Fruit fly (Drosophila melanogaster): ENCODE results near the gene Jon25Biii.

Gene Jon25Biii

dm6 chr2L:4981278-4981966 lies 30.9 kb upstream of the Jon25Biii start, which contains the start of the genes CG8892 and CG34126 (continued):
- TF ChIP-seq crol (GFP tag; IDR thresholded peaks at IDR 0.05) (no peak), CG8359 (GFP tag; optimal IDR thresholded peaks at IDR 0.05; ENCODE audit: borderline replicate concordance) (peak; percentile 87), CG8089 (GFP tag; optimal IDR thresholded peaks at IDR 0.05) (peak; percentile 95), Mad (GFP tag; optimal IDR thresholded peaks at IDR 0.05) (peak; percentile 97), CG2202 (tag; optimal IDR thresholded peaks at IDR 0.05) (peak; percentile 91), CG7357 (GFP tag; IDR thresholded peaks at IDR 0.05) (peak; percentile 92), zen (tag; optimal IDR thresholded peaks at IDR 0.05) (peak; percentile 96), nerfin-1 (tag; optimal IDR thresholded peaks at IDR 0.05) (peak; percentile 97), insv (GFP tag; optimal IDR thresholded peaks at IDR 0.05) (peak in 1 of 2 experiments; percentile 91), cwo (GFP tag; optimal IDR thresholded peaks at IDR 0.05) (peak; percentile 94), CG31224 (GFP tag; IDR thresholded peaks at IDR 0.05) (peak; percentile 92), unpg (GFP tag; optimal IDR thresholded peaks at IDR 0.05) (peak; percentile 94), CG3065 (GFP tag; optimal IDR thresholded peaks at IDR 0.05) (peak; percentile 96), pros (GFP tag; optimal IDR thresholded peaks at IDR 0.05) (peak; percentile 51), CrebB (tag; optimal IDR thresholded peaks at IDR 0.05) (peak; percentile 92), Med (GFP tag) (peak; percentile 99), Atf6 (GFP tag; IDR thresholded peaks at IDR 0.05) (peak; percentile 97), NFAT (GFP tag; IDR thresholded peaks at IDR 0.05) (peak; percentile 98), CG10462 (GFP tag; optimal IDR thresholded peaks at IDR 0.05) (peak; percentile 97), Dip2 (GFP tag; IDR thresholded peaks at IDR 0.05) (peak; percentile 71), CG42726 (GFP tag; IDR thresholded peaks at IDR 0.05; ENCODE audit: partially characterized antibody) (peak; percentile 73), sna (GFP tag; IDR thresholded peaks at IDR 0.05; ENCODE audit: partially characterized antibody) (no peak), Gsc (GFP tag; IDR thresholded peaks at IDR 0.05) (peak; percentile 95), CG7928 (GFP tag; optimal IDR thresholded peaks at IDR 0.05) (peak; percentile 77), cato (GFP tag; optimal IDR thresholded peaks at IDR 0.05; ENCODE audit: borderline replicate concordance) (peak; percentile 98), corto (GFP tag; optimal IDR thresholded peaks at IDR 0.05) (peak; percentile 95), esg (GFP tag; conservative IDR thresholded peaks at IDR 0.05) (peak; percentile 97), CG10543 (GFP tag; optimal IDR thresholded peaks at IDR 0.05) (peak; percentile 98), H15 (GFP tag; IDR thresholded peaks at IDR 0.05) (peak; percentile 96), Opbp (GFP tag; IDR thresholded peaks at IDR 0.05; ENCODE audit: partially characterized antibody) (0 out of 3 replicates have a peak, but pooled peaks have one; percentile 28), Gug (GFP tag; IDR thresholded peaks at IDR 0.05) (peak; percentile 99), CG32767 (GFP tag; IDR thresholded peaks at IDR 0.05) (peak; percentile 93), ap (GFP tag; IDR thresholded peaks at IDR 0.05) (peak; percentile 85), CG17829 (tag; optimal IDR thresholded peaks at IDR 0.05) (peak; percentile 98), pfk (GFP tag; optimal IDR thresholded peaks at IDR 0.05) (peak; percentile 54), lov (optimal IDR thresholded peaks at IDR 0.05) (no peak), lov (GFP tag; IDR thresholded peaks at IDR 0.05) (peak; percentile 72; the same call in 2 of the 3 replicates), CG30020 (tag; optimal IDR thresholded peaks at IDR 0.05) (peak; percentile 89), CG15479 (GFP tag; optimal IDR thresholded peaks at IDR 0.05) (peak; percentile 75), CG1603 (tag; optimal IDR thresholded peaks at IDR 0.05) (peak; percentile 85), CG31388 (GFP tag; optimal IDR thresholded peaks at IDR 0.05) (peak; percentile 97), E2f1 (GFP tag; IDR thresholded peaks at IDR 0.05) (peak; percentile 94), Hr39 (optimal IDR thresholded peaks at IDR 0.05) (peak; percentile 82), CG13624 (GFP tag; optimal IDR thresholded peaks at IDR 0.05) (peak; percentile 96), CG10267 (tag; optimal IDR thresholded peaks at IDR 0.05) (peak; percentile 100), ttk (GFP tag; IDR thresholded peaks at IDR 0.05) (peak; percentile 93), CG18599 (GFP tag; optimal IDR thresholded peaks at IDR 0.05) (peak; percentile 98), salm (tag; optimal IDR thresholded peaks at IDR 0.05) (peak; percentile 87), CG11456 (GFP tag; IDR thresholded peaks at IDR 0.05) (peak; percentile 97)
